Fruit fly (Drosophila melanogaster): ENCODE measurements around the gene CG32037.

Gene CG32037

dm6 chr3L:9502856-9503255, 10.8 kb upstream of the CG32037 start:
- no peak for TF ChIP-seq Snoo (tag; optimal IDR thresholded peaks at IDR 0.05)
- TF ChIP-seq fd96Ca (GFP tag; IDR thresholded peaks at IDR 0.05): no peak
- TF ChIP-seq CG12605 (GFP tag; IDR thresholded peaks at IDR 0.05): no peak
- no peak for TF ChIP-seq D1 (tag; optimal IDR thresholded peaks at IDR 0.05)
- TF ChIP-seq CG9948 (tag; optimal IDR thresholded peaks at IDR 0.05): no peak

dm6 chr3L:9502294-9502693, 10.3 kb upstream of the CG32037 start:
- TF ChIP-seq CG32121 (GFP tag; IDR thresholded peaks at IDR 0.05): no peak
- TF ChIP-seq gl (tag; optimal IDR thresholded peaks at IDR 0.05): no peak
- TF ChIP-seq EcR (GFP tag; optimal IDR thresholded peaks at IDR 0.05): no peak
- TF ChIP-seq CG15710 (tag; optimal IDR thresholded peaks at IDR 0.05): no peak
- no peak for TF ChIP-seq Ets98B (GFP tag; IDR thresholded peaks at IDR 0.05)
- TF ChIP-seq CG8301 (tag; optimal IDR thresholded peaks at IDR 0.05): no peak
- TF ChIP-seq CG17806 (tag; optimal IDR thresholded peaks at IDR 0.05): no peak
- TF ChIP-seq Pif1B (GFP tag; optimal IDR thresholded peaks at IDR 0.05): no peak
- no peak for TF ChIP-seq fd96Ca (GFP tag; IDR thresholded peaks at IDR 0.05)
- no peak for TF ChIP-seq CG13204 (GFP tag; optimal IDR thresholded peaks at IDR 0.05)
- TF ChIP-seq CG9948 (tag; optimal IDR thresholded peaks at IDR 0.05): no peak
- TF ChIP-seq CG4496 (GFP tag; IDR thresholded peaks at IDR 0.05): no peak
- no peak for TF ChIP-seq CG14655 (GFP tag; optimal IDR thresholded peaks at IDR 0.05)
- TF ChIP-seq CG8159 (tag; optimal IDR thresholded peaks at IDR 0.05): no peak
- no peak for TF ChIP-seq CG34367 (tag; optimal IDR thresholded peaks at IDR 0.05)
- no peak for TF ChIP-seq CG10348 (GFP tag; IDR thresholded peaks at IDR 0.05)

- TF ChIP-seq CG17806 (tag; optimal IDR thresholded peaks at IDR 0.05) (no peak), Pif1A (GFP tag; optimal IDR thresholded peaks at IDR 0.05) (no peak), CG34367 (tag; optimal IDR thresholded peaks at IDR 0.05) (no peak), EcR (GFP tag; optimal IDR thresholded peaks at IDR 0.05) (no peak), Snoo (tag; optimal IDR thresholded peaks at IDR 0.05) (no peak), gl (tag; optimal IDR thresholded peaks at IDR 0.05) (no peak), CG9948 (tag; optimal IDR thresholded peaks at IDR 0.05) (no peak), CG8159 (tag; optimal IDR thresholded peaks at IDR 0.05) (no peak), D1 (tag; optimal IDR thresholded peaks at IDR 0.05) (no peak), CG12605 (GFP tag; IDR thresholded peaks at IDR 0.05) (no peak), CG8301 (tag; optimal IDR thresholded peaks at IDR 0.05) (no peak), fd96Ca (GFP tag; IDR thresholded peaks at IDR 0.05) (no peak), CG14655 (GFP tag; optimal IDR thresholded peaks at IDR 0.05) (no peak), CG15710 (tag; optimal IDR thresholded peaks at IDR 0.05) (no peak)
These were observed 9.3 kb upstream of the CG32037 start for dm6 chr3L:9501298-9501697.

- TF ChIP-seq Pif1A (GFP tag; optimal IDR thresholded peaks at IDR 0.05): no peak
- TF ChIP-seq CG8159 (tag; optimal IDR thresholded peaks at IDR 0.05): no peak
- no peak for TF ChIP-seq CG17806 (tag; optimal IDR thresholded peaks at IDR 0.05)
- TF ChIP-seq Snoo (tag; optimal IDR thresholded peaks at IDR 0.05): no peak
- TF ChIP-seq EcR (GFP tag; optimal IDR thresholded peaks at IDR 0.05): peak; percentile 74
- no peak for TF ChIP-seq CG34367 (tag; optimal IDR thresholded peaks at IDR 0.05)
- TF ChIP-seq CG9948 (tag; optimal IDR thresholded peaks at IDR 0.05): no peak
- no peak for TF ChIP-seq rn (GFP tag; IDR thresholded peaks at IDR 0.05)
- no peak for TF ChIP-seq CG13204 (GFP tag; optimal IDR thresholded peaks at IDR 0.05)
These were observed 8.1 kb upstream of the CG32037 start for dm6 chr3L:9499919-9500807.

dm6 chr3L:9497981-9498619, 6.1 kb upstream of the CG32037 start:
- TF ChIP-seq CG10348 (GFP tag; IDR thresholded peaks at IDR 0.05) (no peak), D1 (tag; optimal IDR thresholded peaks at IDR 0.05) (no peak), Ets98B (GFP tag; IDR thresholded peaks at IDR 0.05) (no peak), CG13204 (GFP tag; optimal IDR thresholded peaks at IDR 0.05) (no peak), EcR (GFP tag; optimal IDR thresholded peaks at IDR 0.05) (no peak), Snoo (tag; optimal IDR thresholded peaks at IDR 0.05) (no peak), CG8301 (tag; optimal IDR thresholded peaks at IDR 0.05) (no peak), CG14655 (GFP tag; optimal IDR thresholded peaks at IDR 0.05) (no peak), CG34367 (tag; optimal IDR thresholded peaks at IDR 0.05) (no peak), CG15710 (tag; optimal IDR thresholded peaks at IDR 0.05) (no peak), CG17806 (tag; optimal IDR thresholded peaks at IDR 0.05) (no peak), CG4496 (GFP tag; IDR thresholded peaks at IDR 0.05) (no peak)

dm6 chr3L:9497249-9497648, 5.2 kb upstream of the CG32037 start:
- no peak for TF ChIP-seq CG13204 (GFP tag; optimal IDR thresholded peaks at IDR 0.05)
- no peak for TF ChIP-seq Pif1B (GFP tag; optimal IDR thresholded peaks at IDR 0.05)
- no peak for TF ChIP-seq CG9948 (tag; optimal IDR thresholded peaks at IDR 0.05)
- no peak for TF ChIP-seq CG14655 (GFP tag; optimal IDR thresholded peaks at IDR 0.05)
- TF ChIP-seq CG10348 (GFP tag; IDR thresholded peaks at IDR 0.05): no peak

Data from whole organism, pupa.